Worm (Caenorhabditis elegans) whole organism, late embryonic: Measurements from ENCODE around the gene F13H8.8.

ENCODE experiments used
- ceh-24 ChIP-seq: sonication (generic microtip); optimal IDR thresholded peaks from 2 replicates; lab custom pipeline; 2016; ENCODE audit warnings: mild to moderate bottlenecking, missing genetic modification characterization, missing compliant biosample characterization
- ceh-48 ChIP-seq: sonication (generic microtip); optimal IDR thresholded peaks from 2 replicates; lab custom pipeline; 2016; ENCODE audit warnings: missing genetic modification characterization, inconsistent platforms, missing compliant biosample characterization
- eyg-1 ChIP-seq: sonication (generic microtip); optimal IDR thresholded peaks from 2 replicates; lab custom pipeline; 2016; ENCODE audit warnings: missing genotype, missing genetic modification characterization, missing compliant biosample characterization
- nfya-1 ChIP-seq: sonication (generic microtip); optimal IDR thresholded peaks from 2 replicates; lab custom pipeline; 2017; ENCODE audit warnings: missing genetic modification characterization, mild to moderate bottlenecking, missing compliant biosample characterization, antibody characterized with exemption, moderate library complexity
- pha-4 ChIP-seq: fragments of 150-350 bp; optimal IDR thresholded peaks from 2 replicates; lab custom pipeline; 2018; ENCODE audit warnings: missing biosample characterization, missing genetic modification reagents, missing genetic modification characterization
- tbx-2 ChIP-seq: sonication (generic microtip); optimal IDR thresholded peaks from 2 replicates; lab custom pipeline; 2016; ENCODE audit warnings: missing genetic modification characterization, missing compliant biosample characterization

DNA sequence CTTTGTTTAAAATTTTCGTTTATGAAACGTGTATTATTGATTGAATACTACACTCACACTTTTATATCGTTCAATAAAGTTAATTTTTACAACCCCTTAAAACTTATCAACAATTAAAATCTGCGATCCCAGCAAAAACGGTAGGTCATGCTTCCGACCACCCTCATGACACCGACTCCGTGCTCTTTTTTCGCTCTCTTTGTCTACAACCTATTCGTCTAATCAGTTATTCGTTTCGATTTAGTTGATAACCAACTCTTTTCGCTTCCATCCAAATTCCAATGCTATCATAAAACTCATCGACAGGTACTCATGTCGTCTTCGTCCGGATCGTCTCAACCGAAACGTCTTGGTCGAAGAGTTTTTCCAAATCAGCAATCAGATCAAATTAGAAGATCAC, 15.2 kb upstream of the F13H8.8 start, which contains the start of gene F13H8.1:
- no peak for TF ChIP-seq ceh-48 (tag; lab: Kevin White, UChicago)
- no peak for TF ChIP-seq nfya-1 (tag; lab: Kevin White, UChicago)
- no peak for TF ChIP-seq ceh-24
- no peak for TF ChIP-seq tbx-2
- TF ChIP-seq eyg-1 (tag; lab: Kevin White, UChicago): no peak
- TF ChIP-seq pha-4: no peak
